Worm (Caenorhabditis elegans): Measurements from ENCODE around the gene fbxb-54.
A peak's percentile ranks its signal among the peaks of the same experiment; 100 is the strongest.

The fbxb-54 gene

ce11 chrII:1535931-1536330, 20.2 kb downstream of the fbxb-54 start, which contains the start of gene fbxb-43 (continued):
- TF ChIP-seq snpc-4 (GFP tag; optimal IDR thresholded peaks at IDR 0.05) (no peak), snpc-4 (tag; optimal IDR thresholded peaks at IDR 0.05) (no peak), Y53F4B.3 (GFP tag; IDR thresholded peaks at IDR 0.05) (no peak), lin-26 (GFP tag; IDR thresholded peaks at IDR 0.05) (no peak), F49E8.2 (tag; optimal IDR thresholded peaks at IDR 0.05; ENCODE audit: insufficient read depth) (no peak)

ce11 chrII:1529057-1529456, 27.1 kb downstream of the fbxb-54 start, which contains the start of gene Y51H7BR.4:
TSS of gene Y51H7BR.4 (plus strand) at chrII:1529357.
- TF ChIP-seq ztf-3 (GFP tag; optimal IDR thresholded peaks at IDR 0.05) (no peak), mcd-1 (GFP tag; IDR thresholded peaks at IDR 0.05) (no peak), nfya-2 (GFP tag; IDR thresholded peaks at IDR 0.05) (no peak)

- TF ChIP-seq nfyb-1 (GFP tag; IDR thresholded peaks at IDR 0.05) (no peak), madf-6 (GFP tag; IDR thresholded peaks at IDR 0.05) (no peak), Y53G8AR.9 (GFP tag; conservative IDR thresholded peaks at IDR 0.05) (no peak), B0336.3 (GFP tag; IDR thresholded peaks at IDR 0.05) (no peak), nhr-27 (tag; optimal IDR thresholded peaks at IDR 0.05) (no peak), F22D6.2 (tag; optimal IDR thresholded peaks at IDR 0.05) (no peak), C17E4.6 (GFP tag; IDR thresholded peaks at IDR 0.05) (no peak), bed-2 (GFP tag; IDR thresholded peaks at IDR 0.05) (no peak), ztf-22 (GFP tag; optimal IDR thresholded peaks at IDR 0.05) (no peak), nfya-1 (tag; optimal IDR thresholded peaks at IDR 0.05; ENCODE audit: borderline replicate concordance, insufficient read depth) (no peak), chd-7 (tag; optimal IDR thresholded peaks at IDR 0.05) (no peak), ceh-58 (GFP tag; IDR thresholded peaks at IDR 0.05) (no peak), K12H6.12 (tag; optimal IDR thresholded peaks at IDR 0.05) (no peak), akir-1 (GFP tag; optimal IDR thresholded peaks at IDR 0.05) (no peak), attf-6 (GFP tag; IDR thresholded peaks at IDR 0.05) (no peak), B0035.1 (tag; optimal IDR thresholded peaks at IDR 0.05) (no peak)
These were observed 30.6 kb downstream of the fbxb-54 start, which contains the start of gene Y51H7BR.7 for ce11 chrII:1525498-1525897. TSS of gene Y51H7BR.7 (minus strand) at chrII:1525598.

- TF ChIP-seq rpc-1 (optimal IDR thresholded peaks at IDR 0.05) = peak; percentile 23
- TF ChIP-seq rpc-1 (tag; optimal IDR thresholded peaks at IDR 0.05) = peak; percentile 65
- TF ChIP-seq tbp1 (GFP tag; optimal IDR thresholded peaks at IDR 0.05) = peak; percentile 75
- no peak for TF ChIP-seq ztf-18 (tag; optimal IDR thresholded peaks at IDR 0.05)
- no peak for TF ChIP-seq F57A8.1 (GFP tag; optimal IDR thresholded peaks at IDR 0.05)
These were observed 34.2 kb downstream of the fbxb-54 start for ce11 chrII:1521956-1522355.

- TF ChIP-seq repo-1 (tag; optimal IDR thresholded peaks at IDR 0.05) (no peak), B0261.1 (tag; optimal IDR thresholded peaks at IDR 0.05) (peak; percentile 86), dpff-1 (tag; optimal IDR thresholded peaks at IDR 0.05) (no peak), ceh-27 (GFP tag; optimal IDR thresholded peaks at IDR 0.05) (peak; percentile 26), F33H1.4 (GFP tag; IDR thresholded peaks at IDR 0.05) (no peak), mcd-1 (GFP tag; IDR thresholded peaks at IDR 0.05) (peak; percentile 58), ztf-25 (GFP tag; IDR thresholded peaks at IDR 0.05) (peak; percentile 60; the same call in 1 of the 2 replicates), ceh-100 (GFP tag; IDR thresholded peaks at IDR 0.05) (no peak), unc-62 (GFP tag; optimal IDR thresholded peaks at IDR 0.05) (no peak), fkh-3 (tag; optimal IDR thresholded peaks at IDR 0.05) (no peak), C17E4.6 (GFP tag; IDR thresholded peaks at IDR 0.05) (no peak), pbrm-1 (GFP tag; IDR thresholded peaks at IDR 0.05) (no peak), tbp1 (GFP tag; optimal IDR thresholded peaks at IDR 0.05) (peak; percentile 95), lag-1 (GFP tag; IDR thresholded peaks at IDR 0.05) (no peak), ztf-3 (GFP tag; optimal IDR thresholded peaks at IDR 0.05) (no peak), ets-4 (GFP tag; optimal IDR thresholded peaks at IDR 0.05) (no peak), nhr-80 (tag; optimal IDR thresholded peaks at IDR 0.05) (no peak), rpc-1 (optimal IDR thresholded peaks at IDR 0.05) (peak; percentile 60), rpc-1 (tag; optimal IDR thresholded peaks at IDR 0.05) (peak; percentile 73), F23B12.7 (tag; optimal IDR thresholded peaks at IDR 0.05; ENCODE audit: insufficient read depth) (peak; percentile 55), egl-44 (GFP tag; IDR thresholded peaks at IDR 0.05) (no peak)
These were observed 36.2 kb downstream of the fbxb-54 start for ce11 chrII:1519867-1520266.

Measured in whole organism, young adult.